Worm (Caenorhabditis elegans) whole organism, early embryonic: ENCODE measurements around the gene hot-7.

Experiments used
- B0310.2 ChIP-seq: sonication (generic microtip); optimal IDR thresholded peaks from 2 replicates; lab custom pipeline; 2016; ENCODE audit warnings: mild to moderate bottlenecking, missing genetic modification characterization, missing compliant biosample characterization
- F13C5.2 ChIP-seq: sonication (generic microtip); optimal IDR thresholded peaks from 2 replicates; lab custom pipeline; 2017; ENCODE audit warnings: mild to moderate bottlenecking, missing genetic modification characterization, inconsistent platforms, missing compliant biosample characterization
- aly-1 ChIP-seq: sonication (generic microtip); optimal IDR thresholded peaks from 2 replicates; lab custom pipeline; 2016; ENCODE audit warnings: missing genetic modification characterization, missing compliant biosample characterization
- ama-1 ChIP-seq: fragments of 150-350 bp; optimal IDR thresholded peaks from 2 replicates; lab custom pipeline; 2014
- ceh-13 ChIP-seq: fragments of 200-800 bp; sonication (Bioruptor generic); optimal IDR thresholded peaks from 2 replicates; lab custom pipeline; 2018; ENCODE audit warnings: mild to moderate bottlenecking, missing genetic modification characterization, missing compliant biosample characterization
- ceh-36 ChIP-seq: sonication (generic microtip); optimal IDR thresholded peaks from 2 replicates; lab custom pipeline; 2016; ENCODE audit warnings: missing genetic modification characterization, inconsistent platforms, missing compliant biosample characterization
- ets-7 ChIP-seq: sonication (generic microtip); optimal IDR thresholded peaks from 2 replicates; lab custom pipeline; 2016; ENCODE audit warnings: missing genotype, missing genetic modification characterization, missing compliant biosample characterization
- flt-1 ChIP-seq: fragments of 200-800 bp; sonication (Bioruptor generic); IDR thresholded peaks from 2 replicates; pipeline ENCODE4 v1.3.6; 2022; ENCODE audit warnings: missing genetic modification characterization, missing compliant biosample characterization
- hmg-4 ChIP-seq: fragments of 200-800 bp; sonication (Bioruptor generic); optimal IDR thresholded peaks from 2 replicates; lab custom pipeline; 2018; ENCODE audit warnings: mild to moderate bottlenecking, missing genetic modification characterization, missing compliant biosample characterization
- hnd-1 ChIP-seq: sonication (generic microtip); optimal IDR thresholded peaks from 2 replicates; lab custom pipeline; 2016; ENCODE audit warnings: missing genetic modification characterization, missing compliant biosample characterization
- sea-1 ChIP-seq: fragments of 200-800 bp; sonication (Bioruptor generic); conservative IDR thresholded peaks from 2 replicates; pipeline ENCODE4 v1.3.6; 2022; ENCODE audit warnings: missing genetic modification characterization, missing compliant biosample characterization
- tbx-11 ChIP-seq: fragments of 200-800 bp; sonication (Bioruptor generic); IDR thresholded peaks from 2 replicates; pipeline ENCODE4 v1.3.6; 2022; ENCODE audit warnings: missing genetic modification characterization, missing compliant biosample characterization
- tbx-37 ChIP-seq: fragments of 200-800 bp; sonication (Bioruptor generic); conservative IDR thresholded peaks from 2 replicates; pipeline ENCODE4 v1.3.6; 2022; ENCODE audit warnings: missing genetic modification reagents, missing genetic modification characterization, missing compliant biosample characterization
- tra-4 ChIP-seq: sonication (generic microtip); optimal IDR thresholded peaks from 2 replicates; lab custom pipeline; 2017; ENCODE audit warnings: missing genetic modification characterization, missing compliant biosample characterization

ce11 chrII:14165430-14165929 lies 45.7 kb upstream of the hot-7 start:
- TF ChIP-seq ceh-13 (GFP tag; lab: Kevin White, UChicago) (no peak), flt-1 (GFP tag; lab: Robert Waterston, UW) (no peak), hnd-1 (tag; lab: Kevin White, UChicago) (no peak), tbx-11 (GFP tag; lab: Robert Waterston, UW) (no peak), aly-1 (tag; lab: Kevin White, UChicago) (no peak), tbx-37 (GFP tag; lab: Robert Waterston, UW) (no peak), F13C5.2 (no peak), ama-1 (lab: Kevin White, UChicago) (no peak), hmg-4 (GFP tag; lab: Kevin White, UChicago) (no peak), ceh-36 (tag; lab: Kevin White, UChicago) (no peak), tra-4 (tag; lab: Kevin White, UChicago) (no peak), ets-7 (tag; lab: Kevin White, UChicago) (no peak), sea-1 (no peak), B0310.2 (no peak)
